Worm (Caenorhabditis elegans) whole organism, L1 larva: ENCODE results near the gene C24B5.4.

Source experiments
- C04F5.9 ChIP-seq: sonication (generic microtip); optimal IDR thresholded peaks from 2 replicates; lab custom pipeline; 2016; ENCODE audit warnings: missing genetic modification characterization, missing compliant biosample characterization
- C16A3.4 ChIP-seq: fragments of 150-350 bp; optimal IDR thresholded peaks from 2 replicates; lab custom pipeline; 2014; ENCODE audit warnings: missing biosample characterization, missing genetic modification characterization
- Y116A8C.19 ChIP-seq: sonication (generic microtip); optimal IDR thresholded peaks from 2 replicates; lab custom pipeline; 2016; ENCODE audit warnings: missing compliant biosample characterization, missing genetic modification characterization, borderline replicate concordance
- alr-1 ChIP-seq: fragments of 200-800 bp; sonication (Bioruptor generic); optimal IDR thresholded peaks from 2 replicates; lab custom pipeline; 2018; ENCODE audit warnings: borderline replicate concordance, mild to moderate bottlenecking, missing genetic modification characterization, missing compliant biosample characterization
- blmp-1 ChIP-seq: fragments of 150-350 bp; optimal IDR thresholded peaks from 2 replicates; lab custom pipeline; 2014; ENCODE audit warnings: missing biosample characterization, missing genetic modification characterization
- ceh-63 ChIP-seq: fragments of 200-800 bp; sonication (Bioruptor generic); optimal IDR thresholded peaks from 2 replicates; lab custom pipeline; 2018; ENCODE audit warnings: mild to moderate bottlenecking, missing genetic modification characterization, missing compliant biosample characterization
- ceh-82 ChIP-seq, 3 experiments: fragments of 150-350 bp in 1 of 3; sonication (generic microtip) in 2 of 3; optimal IDR thresholded peaks; 2 replicates each; lab custom pipeline; 2014 to 2017; ENCODE audit warnings: missing biosample characterization in 3 of 3, missing genetic modification characterization in 3 of 3
- efl-1 ChIP-seq, 4 experiments: fragments of 150-350 bp; optimal IDR thresholded peaks in 3 of 4; peaks in 1 of 4; 1 replicate in 1 of 4; 2 replicates in 3 of 4; lab custom pipeline; 2014; ENCODE audit warnings: missing biosample characterization in 2 of 4, missing genetic modification characterization in 2 of 4, missing genetic modification reagents in 2 of 4
- efl-3 ChIP-seq: fragments of 200-800 bp; sonication (Bioruptor generic); optimal IDR thresholded peaks from 2 replicates; lab custom pipeline; 2018; ENCODE audit warnings: mild to moderate bottlenecking, missing genetic modification characterization, missing compliant biosample characterization
- egl-13 ChIP-seq: sonication (generic microtip); optimal IDR thresholded peaks from 2 replicates; lab custom pipeline; 2016; ENCODE audit warnings: missing genotype, missing genetic modification reagents, missing genetic modification characterization, missing compliant biosample characterization
- egl-27 ChIP-seq, 2 experiments: fragments of 150-350 bp in 1 of 2; sonication (generic microtip); optimal IDR thresholded peaks; 3 replicates each; lab custom pipeline; 2017 to 2018; ENCODE audit warnings: missing biosample characterization in 2 of 2, missing genetic modification characterization in 2 of 2, missing genetic modification reagents in 2 of 2
- elt-3 ChIP-seq, 6 experiments: fragments of 150-350 bp in 1 of 6; sonication (generic microtip); optimal IDR thresholded peaks; 2 replicates each; lab custom pipeline; 2017 to 2018; ENCODE audit warnings: missing biosample characterization in 6 of 6, missing genetic modification characterization in 6 of 6, inconsistent platforms in 1 of 6
- fkh-4 ChIP-seq: sonication (generic microtip); optimal IDR thresholded peaks from 2 replicates; lab custom pipeline; 2016; ENCODE audit warnings: missing compliant biosample characterization, missing genetic modification characterization, borderline replicate concordance
- hlh-17 ChIP-seq: fragments of 200-800 bp; sonication (Bioruptor generic); optimal IDR thresholded peaks from 2 replicates; lab custom pipeline; 2018; ENCODE audit warnings: missing genetic modification characterization, mild to moderate bottlenecking, missing compliant biosample characterization, moderate library complexity, borderline replicate concordance
- hpl-2 ChIP-seq: fragments of 150-350 bp; optimal IDR thresholded peaks from 2 replicates; lab custom pipeline; 2014; ENCODE audit warnings: missing biosample characterization, missing genetic modification reagents, missing genetic modification characterization
- irx-1 ChIP-seq: sonication (generic microtip); optimal IDR thresholded peaks from 2 replicates; lab custom pipeline; 2016; ENCODE audit warnings: missing genetic modification characterization, missing compliant biosample characterization
- isw-1 ChIP-seq: fragments of 200-800 bp; sonication (Bioruptor generic); IDR thresholded peaks from 2 replicates; pipeline ENCODE4 v1.3.6; 2022; ENCODE audit warnings: missing genetic modification characterization, missing compliant biosample characterization
- jun-1 ChIP-seq: fragments of 150-350 bp; optimal IDR thresholded peaks from 2 replicates; lab custom pipeline; 2014; ENCODE audit warnings: missing biosample characterization, missing genetic modification reagents, missing genetic modification characterization
- lin-14 ChIP-seq: fragments of 200-800 bp; sonication (Bioruptor generic); optimal IDR thresholded peaks from 2 replicates; lab custom pipeline; 2018; ENCODE audit warnings: mild to moderate bottlenecking, missing genetic modification characterization, moderate library complexity, missing compliant biosample characterization
- lin-15B ChIP-seq: fragments of 150-350 bp; sonication (generic microtip); optimal IDR thresholded peaks from 3 replicates; lab custom pipeline; 2014; ENCODE audit warnings: missing biosample characterization, missing genetic modification characterization
- nhr-12 ChIP-seq: sonication (generic microtip); optimal IDR thresholded peaks from 2 replicates; lab custom pipeline; 2017; ENCODE audit warnings: missing biosample characterization, missing genetic modification characterization
- nhr-28 ChIP-seq: fragments of 150-350 bp; optimal IDR thresholded peaks from 2 replicates; lab custom pipeline; 2014; ENCODE audit warnings: missing biosample characterization, missing genetic modification characterization
- nhr-76 ChIP-seq: sonication (generic microtip); optimal IDR thresholded peaks from 2 replicates; lab custom pipeline; 2017; ENCODE audit warnings: missing biosample characterization, missing genetic modification characterization
- nhr-77 ChIP-seq: fragments of 150-350 bp; optimal IDR thresholded peaks from 2 replicates; lab custom pipeline; 2014; ENCODE audit warnings: missing biosample characterization, missing genetic modification characterization
- nhr-84 ChIP-seq: sonication (generic microtip); optimal IDR thresholded peaks from 2 replicates; lab custom pipeline; 2017; ENCODE audit warnings: missing biosample characterization, missing genetic modification characterization
- skn-1 ChIP-seq: fragments of 150-350 bp; optimal IDR thresholded peaks from 2 replicates; lab custom pipeline; 2014; ENCODE audit warnings: missing biosample characterization, missing genetic modification characterization
- snpc-4 ChIP-seq: fragments of 150-350 bp; optimal IDR thresholded peaks from 2 replicates; lab custom pipeline; 2014; ENCODE audit warnings: missing biosample characterization, missing genetic modification characterization
- sptf-1 ChIP-seq: fragments of 150-350 bp; optimal IDR thresholded peaks from 2 replicates; lab custom pipeline; 2014; ENCODE audit warnings: missing biosample characterization, missing genetic modification characterization
- swsn-7 ChIP-seq: sonication (generic microtip); optimal IDR thresholded peaks from 2 replicates; lab custom pipeline; 2016; ENCODE audit warnings: missing genetic modification characterization, missing compliant biosample characterization
- unc-130 ChIP-seq: fragments of 150-350 bp; optimal IDR thresholded peaks from 2 replicates; lab custom pipeline; 2017; ENCODE audit warnings: missing biosample characterization, missing genetic modification characterization, inconsistent platforms
- unc-62 ChIP-seq: fragments of 150-350 bp; optimal IDR thresholded peaks from 2 replicates; lab custom pipeline; 2014; ENCODE audit warnings: missing biosample characterization, missing genetic modification reagents, missing genetic modification characterization
- unc-86 ChIP-seq: sonication (generic microtip); optimal IDR thresholded peaks from 2 replicates; lab custom pipeline; 2016; ENCODE audit warnings: missing genetic modification characterization, missing compliant biosample characterization
- unc-98 ChIP-seq: fragments of 200-800 bp; sonication (Bioruptor generic); IDR thresholded peaks from 2 replicates; pipeline ENCODE4 v1.3.6; 2022; ENCODE audit warnings: missing genetic modification characterization, missing compliant biosample characterization
- vab-15 ChIP-seq: sonication (generic microtip); optimal IDR thresholded peaks from 2 replicates; lab custom pipeline; 2017; ENCODE audit warnings: missing genotype, mild to moderate bottlenecking, missing genetic modification characterization, missing compliant biosample characterization
- zip-4 ChIP-seq: fragments of 200-800 bp; sonication (Bioruptor generic); optimal IDR thresholded peaks from 2 replicates; lab custom pipeline; 2018; ENCODE audit warnings: mild to moderate bottlenecking, missing genetic modification characterization, moderate library complexity, missing compliant biosample characterization

Gene C24B5.4

ce11 chrV:9232296-9232695 is 35.2 kb upstream of the C24B5.4 start, which contains the start of gene F07C3.3:
TSS of gene F07C3.3 (minus strand) at chrV:9232396.
- TF ChIP-seq C04F5.9 = no peak
- TF ChIP-seq unc-130 = no peak
- TF ChIP-seq elt-3 (tag; optimal IDR thresholded peaks at IDR 0.05; lab: Kevin White, UChicago) = no peak
- TF ChIP-seq zip-4 (GFP tag; lab: Kevin White, UChicago) = no peak
- no peak for TF ChIP-seq C16A3.4
- no peak for TF ChIP-seq swsn-7 (tag; lab: Kevin White, UChicago)
- TF ChIP-seq nhr-12 (tag; lab: Kevin White, UChicago) = no peak
- no peak for TF ChIP-seq fkh-4 (tag; lab: Kevin White, UChicago)
- no peak for TF ChIP-seq unc-62 (GFP tag; lab: Kevin White, UChicago)
- TF ChIP-seq vab-15 (tag; lab: Kevin White, UChicago) = no peak
- no peak for TF ChIP-seq lin-15B (tag; lab: Kevin White, UChicago)

ce11 chrV:9225675-9226144 is 28.6 kb upstream of the C24B5.4 start, which contains the start of gene F07C3.2:
TSS of gene F07C3.2 (plus strand) at chrV:9226094.
- TF ChIP-seq egl-13 (tag; lab: Kevin White, UChicago) = no peak
- peak in 1 of 3 experiments; percentile 22 for TF ChIP-seq ceh-82 (tag; optimal IDR thresholded peaks at IDR 0.05; lab: Kevin White, UChicago)
- no peak for TF ChIP-seq nhr-28
- no peak for TF ChIP-seq zip-4 (GFP tag; lab: Kevin White, UChicago)
- TF ChIP-seq lin-14 (GFP tag; lab: Kevin White, UChicago) = peak; percentile 84
- no peak for TF ChIP-seq nhr-84 (tag; lab: Kevin White, UChicago)
- no peak for TF ChIP-seq egl-27 (tag; optimal IDR thresholded peaks at IDR 0.05; lab: Kevin White, UChicago)
- TF ChIP-seq efl-1 (optimal IDR thresholded peaks at IDR 0.05; lab: Kevin White, UChicago) = no peak
- peak in 1 of 2 experiments; percentile 50 for TF ChIP-seq efl-1 (GFP tag; optimal IDR thresholded peaks at IDR 0.05 in 1 of 2; lab: Kevin White, UChicago)

- TF ChIP-seq blmp-1 (peak; percentile 90), elt-3 (tag; optimal IDR thresholded peaks at IDR 0.05; lab: Kevin White, UChicago) (no peak)
Measured at ce11 chrV:9224981-9225380, 27.9 kb upstream of the C24B5.4 start.

ce11 chrV:9224377-9224776 is 27.3 kb upstream of the C24B5.4 start:
- TF ChIP-seq sptf-1 (no peak), ceh-63 (GFP tag; lab: Kevin White, UChicago) (no peak), unc-86 (tag; lab: Kevin White, UChicago) (no peak), irx-1 (tag; lab: Kevin White, UChicago) (no peak), unc-98 (GFP tag; lab: Robert Waterston, UW) (no peak), nhr-77 (no peak), Y116A8C.19 (tag; lab: Kevin White, UChicago) (no peak), hlh-17 (no peak), skn-1 (tag; lab: Kevin White, UChicago) (no peak), hpl-2 (GFP tag; lab: Kevin White, UChicago) (no peak), nhr-76 (tag; lab: Kevin White, UChicago) (no peak), alr-1 (tag; lab: Kevin White, UChicago) (no peak), unc-62 (GFP tag; lab: Kevin White, UChicago) (no peak), isw-1 (GFP tag; lab: Robert Waterston, UW) (no peak), jun-1 (tag; lab: Kevin White, UChicago) (no peak)

ce11 chrV:9222819-9223218 is 25.7 kb upstream of the C24B5.4 start:
- TF ChIP-seq efl-3 (GFP tag; lab: Kevin White, UChicago) (no peak), snpc-4 (no peak), elt-3 (tag; optimal IDR thresholded peaks at IDR 0.05; lab: Kevin White, UChicago) (no peak), efl-1 (optimal IDR thresholded peaks at IDR 0.05; lab: Kevin White, UChicago) (no peak), efl-1 (GFP tag; optimal IDR thresholded peaks at IDR 0.05 in 1 of 2; lab: Kevin White, UChicago) (peak in 1 of 2 experiments; percentile 28)
